Worm (Caenorhabditis elegans) whole organism, L3 larva: ENCODE measurements around the gene srv-15.

ENCODE experiments used
- R02D3.7 ChIP-seq: fragments of 150-350 bp; optimal IDR thresholded peaks from 2 replicates; lab custom pipeline; 2014; ENCODE audit warnings: missing biosample characterization, missing genetic modification characterization
- ZK546.5 ChIP-seq: sonication (generic microtip); optimal IDR thresholded peaks from 2 replicates; lab custom pipeline; 2017; ENCODE audit warnings: missing biosample characterization, missing genetic modification characterization
- aly-2 ChIP-seq: fragments of 150-350 bp; optimal IDR thresholded peaks from 2 replicates; lab custom pipeline; 2014; ENCODE audit warnings: missing biosample characterization, missing genetic modification characterization
- ceh-28 ChIP-seq: fragments of 150-350 bp; optimal IDR thresholded peaks from 2 replicates; lab custom pipeline; 2014; ENCODE audit warnings: missing biosample characterization, missing genetic modification reagents, missing genetic modification characterization
- daf-12 ChIP-seq: fragments of 150-350 bp; optimal IDR thresholded peaks from 2 replicates; lab custom pipeline; 2014; ENCODE audit warnings: missing biosample characterization, missing genetic modification reagents, missing genetic modification characterization
- egl-27 ChIP-seq: sonication (generic microtip); optimal IDR thresholded peaks from 4 replicates; lab custom pipeline; 2017; ENCODE audit warnings: missing biosample characterization, missing genetic modification reagents, missing genetic modification characterization
- egl-5 ChIP-seq: fragments of 150-350 bp; optimal IDR thresholded peaks from 2 replicates; lab custom pipeline; 2017; ENCODE audit warnings: missing biosample characterization, missing genetic modification reagents, missing genetic modification characterization, inconsistent platforms
- elt-1 ChIP-seq: fragments of 150-350 bp; optimal IDR thresholded peaks from 2 replicates; lab custom pipeline; 2014; ENCODE audit warnings: missing biosample characterization, missing genetic modification characterization
- elt-2 ChIP-seq: sonication (generic microtip); optimal IDR thresholded peaks from 2 replicates; lab custom pipeline; 2016; ENCODE audit warnings: missing genetic modification reagents, mild to moderate bottlenecking, missing genetic modification characterization, missing compliant biosample characterization
- elt-3 ChIP-seq, 3 experiments: fragments of 150-350 bp in 1 of 3; sonication (generic microtip) in 2 of 3; optimal IDR thresholded peaks; 2 replicates in 2 of 3; 4 replicates in 1 of 3; lab custom pipeline; 2014 to 2017; ENCODE audit warnings: missing biosample characterization in 3 of 3, missing genetic modification characterization in 3 of 3
- fkh-2 ChIP-seq: fragments of 150-350 bp; optimal IDR thresholded peaks from 2 replicates; lab custom pipeline; 2014; ENCODE audit warnings: missing biosample characterization, missing genetic modification reagents, missing genetic modification characterization
- fos-1 ChIP-seq: fragments of 150-350 bp; optimal IDR thresholded peaks from 2 replicates; lab custom pipeline; 2014; ENCODE audit warnings: missing biosample characterization, missing genetic modification characterization
- hmg-11 ChIP-seq: sonication (generic microtip); optimal IDR thresholded peaks from 2 replicates; lab custom pipeline; 2016; ENCODE audit warnings: missing genetic modification characterization, missing compliant biosample characterization
- jun-1 ChIP-seq: fragments of 150-350 bp; optimal IDR thresholded peaks from 2 replicates; lab custom pipeline; 2014; ENCODE audit warnings: missing biosample characterization, missing genetic modification reagents, missing genetic modification characterization
- lsy-12 ChIP-seq: sonication (generic microtip); optimal IDR thresholded peaks from 2 replicates; lab custom pipeline; 2016; ENCODE audit warnings: mild to moderate bottlenecking, missing genetic modification characterization, missing compliant biosample characterization
- mdl-1 ChIP-seq: fragments of 150-350 bp; optimal IDR thresholded peaks from 2 replicates; lab custom pipeline; 2014; ENCODE audit warnings: missing biosample characterization, missing genetic modification characterization
- mml-1 ChIP-seq: fragments of 150-350 bp; sonication (generic microtip); optimal IDR thresholded peaks from 3 replicates; lab custom pipeline; 2014; ENCODE audit warnings: missing biosample characterization, missing genetic modification characterization
- nhr-11 ChIP-seq: fragments of 150-350 bp; optimal IDR thresholded peaks from 2 replicates; lab custom pipeline; 2014; ENCODE audit warnings: missing biosample characterization, missing genetic modification characterization
- nhr-12 ChIP-seq: fragments of 150-350 bp; optimal IDR thresholded peaks from 2 replicates; lab custom pipeline; 2014; ENCODE audit warnings: missing biosample characterization, missing genetic modification characterization
- nhr-237 ChIP-seq: fragments of 150-350 bp; optimal IDR thresholded peaks from 2 replicates; lab custom pipeline; 2014; ENCODE audit warnings: missing biosample characterization, missing genetic modification characterization
- nhr-25 ChIP-seq: sonication (generic microtip); optimal IDR thresholded peaks from 2 replicates; lab custom pipeline; 2017; ENCODE audit warnings: missing biosample characterization, missing genetic modification characterization
- nhr-28 ChIP-seq: fragments of 150-350 bp; optimal IDR thresholded peaks from 2 replicates; lab custom pipeline; 2014; ENCODE audit warnings: missing biosample characterization, missing genetic modification characterization
- nhr-43 ChIP-seq: sonication (generic microtip); optimal IDR thresholded peaks from 2 replicates; lab custom pipeline; 2016; ENCODE audit warnings: mild to moderate bottlenecking, missing genetic modification characterization, missing compliant biosample characterization; ENCODE audit not compliant: poor library complexity, severe bottlenecking
- nhr-67 ChIP-seq: fragments of 150-350 bp; optimal IDR thresholded peaks from 2 replicates; lab custom pipeline; 2014; ENCODE audit warnings: missing biosample characterization, missing genetic modification characterization
- nhr-76 ChIP-seq: fragments of 150-350 bp; sonication (generic microtip); optimal IDR thresholded peaks from 5 replicates; lab custom pipeline; 2014; ENCODE audit warnings: missing biosample characterization, missing genetic modification characterization
- nhr-77 ChIP-seq: fragments of 150-350 bp; optimal IDR thresholded peaks from 2 replicates; lab custom pipeline; 2014; ENCODE audit warnings: missing biosample characterization, missing genetic modification characterization
- pha-4 ChIP-seq: fragments of 150-350 bp; optimal IDR thresholded peaks from 2 replicates; lab custom pipeline; 2014; ENCODE audit warnings: missing biosample characterization, missing genetic modification reagents, missing genetic modification characterization
- sea-2 ChIP-seq: fragments of 150-350 bp; sonication (generic microtip); optimal IDR thresholded peaks from 4 replicates; lab custom pipeline; 2014; ENCODE audit warnings: missing biosample characterization, missing genetic modification reagents, missing genetic modification characterization
- skn-1 ChIP-seq: fragments of 150-350 bp; optimal IDR thresholded peaks from 2 replicates; lab custom pipeline; 2014; ENCODE audit warnings: missing biosample characterization, missing genetic modification characterization
- snpc-4 ChIP-seq: fragments of 150-350 bp; optimal IDR thresholded peaks from 2 replicates; lab custom pipeline; 2014; ENCODE audit warnings: missing biosample characterization, missing genetic modification characterization
- tbx-2 ChIP-seq: sonication (generic microtip); optimal IDR thresholded peaks from 2 replicates; lab custom pipeline; 2016; ENCODE audit warnings: mild to moderate bottlenecking, missing genetic modification characterization, missing compliant biosample characterization
- unc-39 ChIP-seq: sonication (generic microtip); optimal IDR thresholded peaks from 4 replicates; lab custom pipeline; 2017; ENCODE audit warnings: missing biosample characterization, missing genetic modification characterization
- zag-1 ChIP-seq: fragments of 150-350 bp; optimal IDR thresholded peaks from 2 replicates; lab custom pipeline; 2014; ENCODE audit warnings: missing biosample characterization, missing genetic modification characterization
- ztf-11 ChIP-seq: fragments of 150-350 bp; optimal IDR thresholded peaks from 2 replicates; lab custom pipeline; 2014; ENCODE audit warnings: missing biosample characterization, missing genetic modification characterization
- ztf-4 ChIP-seq: fragments of 150-350 bp; optimal IDR thresholded peaks from 2 replicates; lab custom pipeline; 2014; ENCODE audit warnings: missing biosample characterization, missing genetic modification characterization

srv-15 gene

DNA sequence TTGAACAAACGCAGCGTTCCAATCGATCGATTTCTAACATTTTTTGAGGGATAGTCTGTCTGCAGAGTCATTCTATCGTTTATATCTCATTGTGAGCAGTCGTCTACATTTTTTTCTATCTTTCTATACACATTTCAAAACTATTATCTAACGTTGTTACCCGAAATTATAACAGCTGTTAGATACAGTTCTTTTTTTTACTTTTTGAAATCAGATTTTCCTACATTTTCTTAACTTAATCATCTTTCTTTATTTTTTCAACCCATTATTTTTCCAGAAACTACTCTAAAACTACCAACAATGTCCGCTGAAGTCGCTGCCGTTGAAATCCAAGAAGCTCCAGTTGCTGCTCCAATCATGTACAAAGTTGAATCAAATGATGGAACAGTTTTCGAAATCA is 40.1 kb downstream of the srv-15 start, which contains the start of gene skr-10:
Gene skr-10 (plus strand): TSS at position 301 of the 400 bp plus-strand sequence.
- TF ChIP-seq nhr-76: no peak
- no peak for TF ChIP-seq egl-5 (tag; lab: Kevin White, UChicago)
- TF ChIP-seq hmg-11 (tag; lab: Kevin White, UChicago): no peak
- no peak for TF ChIP-seq ZK546.5 (tag; lab: Kevin White, UChicago)
- TF ChIP-seq zag-1 (tag; lab: Kevin White, UChicago): no peak
- no peak for TF ChIP-seq egl-27 (tag; lab: Kevin White, UChicago)
- no peak for TF ChIP-seq skn-1 (tag; lab: Kevin White, UChicago)
- TF ChIP-seq ztf-4 (tag; lab: Kevin White, UChicago): no peak
- no peak for TF ChIP-seq mdl-1
- no peak for TF ChIP-seq nhr-67 (tag; lab: Kevin White, UChicago)
- no peak for TF ChIP-seq snpc-4
- no peak for TF ChIP-seq nhr-12 (tag; lab: Kevin White, UChicago)
- TF ChIP-seq fos-1: no peak
- TF ChIP-seq nhr-25 (tag; lab: Kevin White, UChicago): no peak
- no peak for TF ChIP-seq ztf-11 (tag; lab: Kevin White, UChicago)

DNA sequence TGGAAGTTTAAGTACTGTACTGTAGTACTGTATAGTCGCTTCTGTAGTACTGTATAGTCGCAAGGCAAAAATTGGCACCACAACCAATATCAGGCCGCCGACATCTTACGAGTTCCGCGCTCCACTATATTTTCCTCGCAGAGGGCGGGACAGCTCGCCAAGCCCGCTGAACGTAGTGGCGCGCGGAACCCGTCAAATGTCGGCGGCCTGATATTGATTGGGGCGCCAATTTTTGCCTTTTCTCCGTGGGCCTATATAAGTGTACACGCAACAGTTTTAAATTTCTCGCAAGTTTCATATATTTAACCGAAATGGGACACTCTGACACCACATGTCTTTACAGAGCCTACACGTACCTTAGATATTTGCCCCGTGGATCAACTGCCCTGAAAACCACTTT is 43.6 kb downstream of the srv-15 start:
- no peak for TF ChIP-seq nhr-237 (tag; lab: Kevin White, UChicago)
- no peak for TF ChIP-seq daf-12
- TF ChIP-seq nhr-77: no peak
- TF ChIP-seq mml-1 (tag; lab: Kevin White, UChicago): no peak
- no peak for TF ChIP-seq R02D3.7
- no peak for TF ChIP-seq ztf-4 (tag; lab: Kevin White, UChicago)
- TF ChIP-seq skn-1 (tag; lab: Kevin White, UChicago): no peak
- no peak for TF ChIP-seq fkh-2 (tag; lab: Kevin White, UChicago)
- TF ChIP-seq tbx-2 (tag; lab: Kevin White, UChicago): no peak
- no peak for TF ChIP-seq elt-3 (tag; optimal IDR thresholded peaks at IDR 0.05; lab: Kevin White, UChicago)
- TF ChIP-seq elt-1 (tag; lab: Kevin White, UChicago): no peak
- TF ChIP-seq aly-2: no peak

DNA sequence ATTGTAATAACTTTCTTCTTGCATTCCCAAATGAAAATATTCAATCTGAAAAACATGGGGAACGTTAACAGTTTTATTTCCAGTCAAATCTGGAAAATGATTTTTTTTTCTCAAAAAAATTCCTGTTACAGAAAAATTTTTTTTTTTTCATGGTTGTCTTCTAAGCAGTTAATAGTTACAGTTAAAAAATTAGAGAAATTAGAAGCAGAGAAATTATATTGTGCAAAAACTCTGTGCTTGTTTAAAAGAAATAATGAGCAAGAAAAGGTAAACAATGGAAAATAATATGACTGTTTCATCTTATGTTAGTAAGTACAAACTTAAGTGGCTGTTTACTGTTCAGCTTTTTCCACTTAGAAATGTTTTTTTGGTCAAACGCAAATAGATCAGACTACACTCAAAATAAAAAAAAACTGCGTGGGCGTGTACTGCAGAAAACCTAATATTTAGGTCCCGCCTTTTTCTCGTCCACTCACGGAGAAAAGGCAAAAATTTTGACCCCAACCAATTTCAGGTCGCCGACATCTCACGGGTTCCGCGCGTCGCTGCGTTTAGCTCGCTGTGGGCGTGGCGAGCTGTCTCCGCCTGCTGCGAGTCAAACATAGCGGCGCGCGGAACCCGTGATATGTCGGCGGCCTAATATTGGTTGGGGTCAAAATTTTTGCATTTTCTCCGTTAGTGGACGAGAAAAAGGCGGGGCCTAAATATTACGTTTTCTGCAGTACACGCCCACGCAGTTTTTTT is 44.6 kb downstream of the srv-15 start, which contains the start of gene ifas-3:
Gene ifas-3 (minus strand): TSS at position 51 of the 744 bp plus-strand sequence.
- TF ChIP-seq nhr-11 (tag; lab: Kevin White, UChicago): no peak
- no peak for TF ChIP-seq nhr-28 (tag; lab: Kevin White, UChicago)

DNA sequence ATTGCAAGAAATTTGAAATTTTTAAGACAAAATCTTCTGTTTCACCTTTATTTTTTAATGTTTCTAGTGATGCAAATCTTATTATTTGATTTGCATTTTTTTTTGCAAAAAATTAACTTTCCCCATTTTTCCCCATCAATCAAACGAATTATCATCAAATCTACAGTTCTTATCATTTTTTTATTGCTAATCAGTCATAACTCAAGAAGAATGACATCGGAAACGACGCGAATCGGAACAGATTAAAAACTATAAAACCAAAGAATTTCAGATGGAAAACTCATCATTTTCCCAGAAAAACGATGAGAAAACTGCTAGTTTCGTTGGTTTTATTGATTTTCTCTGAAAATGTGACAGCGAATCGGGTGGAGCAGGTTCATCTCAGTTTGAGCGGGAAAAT is 45.3 kb downstream of the srv-15 start, which contains the start of gene Y105C5B.15:
Gene Y105C5B.15 (plus strand): TSS at position 297 of the 400 bp plus-strand sequence.
- no peak for TF ChIP-seq ceh-28
- TF ChIP-seq mdl-1: no peak
- TF ChIP-seq jun-1 (tag; lab: Kevin White, UChicago): no peak
- peak; percentile 67 for TF ChIP-seq elt-2 (tag; lab: Kevin White, UChicago)

DNA sequence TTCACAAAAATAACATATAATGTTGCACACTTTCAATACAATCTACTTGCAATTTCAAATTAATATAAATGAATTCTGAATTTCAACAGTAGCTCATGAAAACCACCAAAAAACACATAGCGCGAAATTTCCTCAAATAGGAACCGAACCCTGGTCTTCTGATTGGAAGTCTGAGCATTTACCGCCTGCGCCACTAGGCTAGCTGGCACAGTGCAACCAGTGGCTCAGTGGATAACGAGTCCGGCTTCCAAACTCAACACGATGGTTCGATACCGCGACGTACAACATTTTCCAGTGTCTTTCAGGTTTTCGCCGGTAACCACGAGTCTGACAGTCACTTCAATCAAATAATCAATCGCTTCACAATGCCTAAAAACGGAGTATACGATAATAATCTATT is 47.3 kb downstream of the srv-15 start:
- TF ChIP-seq pha-4 (tag; lab: Kevin White, UChicago): no peak
- TF ChIP-seq nhr-67 (tag; lab: Kevin White, UChicago): no peak
- no peak for TF ChIP-seq nhr-43
- TF ChIP-seq sea-2 (GFP tag; lab: Kevin White, UChicago): no peak
- TF ChIP-seq fkh-2 (tag; lab: Kevin White, UChicago): no peak
- TF ChIP-seq egl-27 (tag; lab: Kevin White, UChicago): no peak
- TF ChIP-seq mml-1 (tag; lab: Kevin White, UChicago): no peak
- no peak for TF ChIP-seq lsy-12 (tag; lab: Kevin White, UChicago)
- no peak for TF ChIP-seq nhr-12 (tag; lab: Kevin White, UChicago)
- no peak for TF ChIP-seq unc-39
- no peak for TF ChIP-seq tbx-2 (tag; lab: Kevin White, UChicago)
- TF ChIP-seq zag-1 (tag; lab: Kevin White, UChicago): no peak
- TF ChIP-seq nhr-77: no peak
- no peak for TF ChIP-seq nhr-237 (tag; lab: Kevin White, UChicago)
- no peak for TF ChIP-seq elt-1 (tag; lab: Kevin White, UChicago)
